Fruit fly (Drosophila melanogaster) whole organism, prepupa: Measurements from ENCODE around the gene Dok.

ENCODE experiments used
- Blimp-1 ChIP-seq: fragments of 200-800 bp; sonication (Bioruptor generic); optimal IDR thresholded peaks from 3 replicates; lab custom pipeline; 2017; ENCODE audit warnings: missing biosample characterization, missing genetic modification characterization, mild to moderate bottlenecking, moderate library complexity, missing genetic modification reagents
- CG10631 ChIP-seq: fragments of 200-800 bp; sonication (Bioruptor generic); optimal IDR thresholded peaks from 2 replicates; lab custom pipeline; 2016; ENCODE audit warnings: missing biosample characterization, missing genetic modification characterization
- CG11294 ChIP-seq: fragments of 200-800 bp; sonication (Bioruptor generic); IDR thresholded peaks from 2 replicates; pipeline ENCODE4 v1.3.6; 2022; ENCODE audit warnings: missing biosample characterization, missing genetic modification characterization
- CG11762 ChIP-seq: fragments of 200-800 bp; sonication (Bioruptor generic); optimal IDR thresholded peaks from 3 replicates; lab custom pipeline; 2016; ENCODE audit warnings: missing biosample characterization, missing genetic modification characterization; ENCODE audit not compliant: insufficient read depth
- CG11902 ChIP-seq: fragments of 200-800 bp; sonication (Bioruptor generic); optimal IDR thresholded peaks from 3 replicates; lab custom pipeline; 2016; ENCODE audit warnings: missing biosample characterization, missing genetic modification characterization
- CG1621 ChIP-seq: fragments of 200-800 bp; sonication (Bioruptor generic); optimal IDR thresholded peaks from 3 replicates; lab custom pipeline; 2018; ENCODE audit warnings: missing biosample characterization, mild to moderate bottlenecking, missing genetic modification characterization
- CG16779 ChIP-seq: fragments of 200-800 bp; sonication (Bioruptor generic); optimal IDR thresholded peaks from 3 replicates; lab custom pipeline; 2017; ENCODE audit warnings: missing biosample characterization, mild to moderate bottlenecking, missing genetic modification characterization
- CG3032 ChIP-seq: fragments of 200-800 bp; optimal IDR thresholded peaks from 2 replicates; lab custom pipeline; 2019; ENCODE audit warnings: missing biosample characterization, mild to moderate bottlenecking, missing genetic modification characterization, moderate library complexity
- CG31627 ChIP-seq: fragments of 200-800 bp; sonication (Bioruptor generic); optimal IDR thresholded peaks from 3 replicates; lab custom pipeline; 2016; ENCODE audit warnings: missing biosample characterization, missing genetic modification characterization
- CG34406 ChIP-seq: fragments of 200-800 bp; sonication (Bioruptor generic); optimal IDR thresholded peaks from 3 replicates; lab custom pipeline; 2016; ENCODE audit warnings: missing biosample characterization, missing genetic modification characterization
- CG3919 ChIP-seq: fragments of 200-800 bp; sonication (Bioruptor generic); optimal IDR thresholded peaks from 3 replicates; lab custom pipeline; 2016; ENCODE audit warnings: missing biosample characterization, missing genetic modification characterization
- CG4318 ChIP-seq: fragments of 200-800 bp; sonication (Bioruptor generic); optimal IDR thresholded peaks from 3 replicates; lab custom pipeline; 2017; ENCODE audit warnings: missing biosample characterization, mild to moderate bottlenecking, missing genetic modification characterization
- CG6163 ChIP-seq: fragments of 200-800 bp; sonication (Bioruptor generic); IDR thresholded peaks from 3 replicates; pipeline ENCODE4 v1.3.6; 2022; ENCODE audit warnings: missing biosample characterization, missing genetic modification characterization
- CG6276 ChIP-seq: fragments of 200-800 bp; sonication (Bioruptor generic); optimal IDR thresholded peaks from 2 replicates; lab custom pipeline; 2017; ENCODE audit warnings: missing biosample characterization, mild to moderate bottlenecking, missing genetic modification characterization
- CG6792 ChIP-seq: fragments of 200-800 bp; sonication (Bioruptor generic); optimal IDR thresholded peaks from 3 replicates; lab custom pipeline; 2016; ENCODE audit warnings: missing biosample characterization, missing genetic modification characterization
- CG6808 ChIP-seq: fragments of 200-800 bp; sonication (Bioruptor generic); optimal IDR thresholded peaks from 3 replicates; lab custom pipeline; 2017; ENCODE audit warnings: missing biosample characterization, missing genetic modification characterization, mild to moderate bottlenecking, moderate library complexity, missing genetic modification reagents
- CG6854 ChIP-seq: fragments of 200-800 bp; sonication (Bioruptor generic); optimal IDR thresholded peaks from 2 replicates; lab custom pipeline; 2017; ENCODE audit warnings: missing biosample characterization, mild to moderate bottlenecking, missing genetic modification characterization
- CG7368 ChIP-seq: fragments of 200-800 bp; sonication (Bioruptor generic); optimal IDR thresholded peaks from 3 replicates; lab custom pipeline; 2016; ENCODE audit warnings: missing biosample characterization, missing genetic modification characterization
- CG8119 ChIP-seq: fragments of 200-800 bp; sonication (Bioruptor generic); IDR thresholded peaks from 3 replicates; pipeline ENCODE4 v1.3.6; 2022; ENCODE audit warnings: missing biosample characterization, missing genetic modification characterization
- CG8319 ChIP-seq: fragments of 200-800 bp; sonication (Bioruptor generic); optimal IDR thresholded peaks from 3 replicates; lab custom pipeline; 2016; ENCODE audit warnings: missing biosample characterization, missing genetic modification characterization
- Eip75B ChIP-seq: fragments of 200-800 bp; sonication (Bioruptor generic); optimal IDR thresholded peaks from 3 replicates; lab custom pipeline; 2016; ENCODE audit warnings: missing biosample characterization, missing genetic modification characterization
- Eip78C ChIP-seq: fragments of 200-800 bp; sonication (Bioruptor generic); peaks from one replicate; lab custom pipeline; 2016; ENCODE audit warnings: missing biosample characterization, missing genetic modification characterization
- Eip93F ChIP-seq: fragments of 200-800 bp; sonication (Bioruptor generic); optimal IDR thresholded peaks from 2 replicates; lab custom pipeline; 2016; ENCODE audit warnings: missing biosample characterization, mild to moderate bottlenecking, missing genetic modification characterization
- Ets21C ChIP-seq: fragments of 200-800 bp; sonication (Bioruptor generic); optimal IDR thresholded peaks from 3 replicates; lab custom pipeline; 2016; ENCODE audit warnings: missing biosample characterization, missing genetic modification characterization
- Gug ChIP-seq: fragments of 200-800 bp; sonication (Bioruptor generic); IDR thresholded peaks from 2 replicates; pipeline ENCODE4 v1.3.6; 2022; ENCODE audit warnings: missing biosample characterization, missing genetic modification characterization
- Hr38 ChIP-seq: sonication (Bioruptor generic); optimal IDR thresholded peaks from 2 replicates; lab custom pipeline; 2016; ENCODE audit warnings: missing biosample characterization, missing genetic modification characterization
- Hr4 ChIP-seq: fragments of 200-800 bp; sonication (Bioruptor generic); optimal IDR thresholded peaks from 3 replicates; lab custom pipeline; 2016; ENCODE audit warnings: missing biosample characterization, missing genetic modification characterization
- Lpt ChIP-seq: fragments of 200-800 bp; sonication (Bioruptor generic); optimal IDR thresholded peaks from 3 replicates; lab custom pipeline; 2016; ENCODE audit warnings: missing biosample characterization, missing genetic modification characterization
- Met ChIP-seq: fragments of 200-800 bp; sonication (Bioruptor generic); optimal IDR thresholded peaks from 3 replicates; lab custom pipeline; 2016; ENCODE audit warnings: missing biosample characterization, missing genetic modification characterization
- Smox ChIP-seq: fragments of 200-800 bp; sonication (Bioruptor generic); optimal IDR thresholded peaks from 3 replicates; lab custom pipeline; 2016; ENCODE audit warnings: missing biosample characterization, missing genetic modification characterization
- Sox102F ChIP-seq: fragments of 200-800 bp; sonication (Bioruptor generic); optimal IDR thresholded peaks from 2 replicates; lab custom pipeline; 2016; ENCODE audit warnings: missing biosample characterization, mild to moderate bottlenecking, missing genetic modification characterization
- Sox15 ChIP-seq: fragments of 200-800 bp; sonication (Bioruptor generic); optimal IDR thresholded peaks from 3 replicates; lab custom pipeline; 2016; ENCODE audit warnings: missing biosample characterization, missing genetic modification characterization
- acj6 ChIP-seq: fragments of 200-800 bp; sonication (Bioruptor generic); optimal IDR thresholded peaks from 3 replicates; lab custom pipeline; 2016; ENCODE audit warnings: missing biosample characterization, missing genetic modification characterization
- cyc ChIP-seq: fragments of 200-800 bp; sonication (Bioruptor generic); optimal IDR thresholded peaks from 3 replicates; lab custom pipeline; 2016; ENCODE audit warnings: missing biosample characterization, missing genetic modification characterization
- dac ChIP-seq: fragments of 200-800 bp; sonication (Bioruptor generic); optimal IDR thresholded peaks from 2 replicates; lab custom pipeline; 2017; ENCODE audit warnings: missing biosample characterization, mild to moderate bottlenecking, missing genetic modification characterization
- eg ChIP-seq: fragments of 200-800 bp; sonication (Bioruptor generic); IDR thresholded peaks from 3 replicates; pipeline ENCODE4 v1.3.6; 2022; ENCODE audit warnings: missing biosample characterization, missing genetic modification characterization
- fd59A ChIP-seq: fragments of 200-800 bp; sonication (Bioruptor generic); optimal IDR thresholded peaks from 2 replicates; lab custom pipeline; 2017; ENCODE audit warnings: missing biosample characterization, mild to moderate bottlenecking, missing genetic modification characterization, missing genetic modification reagents
- fd85E ChIP-seq: fragments of 200-800 bp; sonication (Bioruptor generic); optimal IDR thresholded peaks from 3 replicates; lab custom pipeline; 2016; ENCODE audit warnings: missing biosample characterization, missing genetic modification characterization
- lz ChIP-seq: fragments of 200-800 bp; sonication (Bioruptor generic); optimal IDR thresholded peaks from 3 replicates; lab custom pipeline; 2016; ENCODE audit warnings: missing biosample characterization, missing genetic modification characterization
- net ChIP-seq: fragments of 200-800 bp; sonication (Bioruptor generic); optimal IDR thresholded peaks from 3 replicates; lab custom pipeline; 2016; ENCODE audit warnings: missing biosample characterization, missing genetic modification characterization
- pdm3 ChIP-seq: fragments of 200-800 bp; sonication (Bioruptor generic); optimal IDR thresholded peaks from 3 replicates; lab custom pipeline; 2016; ENCODE audit warnings: missing biosample characterization, missing genetic modification characterization
- spab ChIP-seq: fragments of 200-800 bp; sonication (Bioruptor generic); optimal IDR thresholded peaks from 2 replicates; lab custom pipeline; 2017; ENCODE audit warnings: missing biosample characterization, mild to moderate bottlenecking, missing genetic modification characterization, missing genetic modification reagents
- ss ChIP-seq, 2 experiments: fragments of 200-800 bp; sonication (Bioruptor generic); optimal IDR thresholded peaks; 2 replicates in 1 of 2; 3 replicates in 1 of 2; lab custom pipeline; 2017 to 2018; ENCODE audit warnings: mild to moderate bottlenecking in 2 of 2, missing biosample characterization in 2 of 2, missing genetic modification characterization in 2 of 2, moderate library complexity in 1 of 2
- svp ChIP-seq: fragments of 200-800 bp; sonication (Bioruptor generic); peaks from one replicate; lab custom pipeline; 2016; ENCODE audit warnings: missing biosample characterization, missing genetic modification characterization
- topi ChIP-seq: fragments of 200-800 bp; sonication (Bioruptor generic); optimal IDR thresholded peaks from 3 replicates; lab custom pipeline; 2016; ENCODE audit warnings: missing biosample characterization, missing genetic modification characterization

Gene Dok

DNA sequence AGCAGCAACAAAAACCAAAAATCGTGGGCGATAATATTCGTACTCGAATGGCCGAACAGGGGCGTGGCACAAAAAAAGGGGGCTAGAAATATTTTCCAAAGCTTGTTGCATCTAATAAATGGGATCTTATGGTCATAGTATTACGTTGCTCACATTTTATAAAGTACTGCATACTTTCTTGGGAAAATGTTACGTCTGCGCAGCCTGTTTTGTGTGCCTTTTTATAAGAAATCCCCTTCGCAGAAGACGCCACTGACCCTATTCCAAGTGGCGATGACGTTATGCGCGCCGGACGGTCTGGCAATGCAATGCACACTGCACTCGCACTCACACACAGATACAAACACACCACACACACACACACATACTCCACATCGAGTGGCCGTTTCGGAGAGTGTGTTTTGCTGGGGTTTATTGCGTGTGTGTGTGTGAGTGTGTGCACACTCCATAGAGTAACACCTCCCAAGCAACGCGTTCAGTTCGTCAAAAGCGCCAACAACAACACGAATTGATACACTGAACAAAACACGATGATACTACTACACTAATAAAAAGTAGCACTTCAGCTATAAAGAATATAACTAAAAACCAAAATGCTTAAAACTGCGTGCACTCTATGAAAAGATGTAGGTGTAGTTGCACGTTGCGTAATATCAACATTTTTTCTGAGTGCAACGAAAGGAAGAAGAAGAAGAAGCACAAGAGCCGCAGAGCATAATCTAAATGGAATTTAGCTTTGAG is 30.7 kb upstream of the Dok start (continued):
- TF ChIP-seq Eip93F (GFP tag; lab: Kevin White, UChicago): peak; percentile 33
- peak; percentile 94 for TF ChIP-seq CG6163 (GFP tag; lab: Robert Waterston, UW)
- peak; percentile 80 for TF ChIP-seq CG6276 (GFP tag; lab: Kevin White, UChicago)
- TF ChIP-seq CG16779 (tag; lab: Kevin White, UChicago): peak; percentile 68
- peak; percentile 71 for TF ChIP-seq spab (GFP tag; lab: Kevin White, UChicago)
- peak; percentile 79 for TF ChIP-seq Eip75B
- TF ChIP-seq Lpt (GFP tag; lab: Kevin White, UChicago): peak; percentile 81
- peak; percentile 85 for TF ChIP-seq topi
- TF ChIP-seq CG8319: peak; percentile 73
- TF ChIP-seq Sox15 (GFP tag; lab: Kevin White, UChicago): peak; percentile 81
- TF ChIP-seq ss (GFP tag; optimal IDR thresholded peaks at IDR 0.05; lab: Kevin White, UChicago): peak; percentile 80 to 87
- TF ChIP-seq CG11762 (GFP tag; lab: Kevin White, UChicago): peak; percentile 72
- peak; percentile 80 for TF ChIP-seq CG11294 (GFP tag; lab: Robert Waterston, UW)
- peak; percentile 82 for TF ChIP-seq CG7368 (GFP tag; lab: Kevin White, UChicago)
- peak; percentile 87 for TF ChIP-seq cyc (GFP tag; lab: Kevin White, UChicago)
- TF ChIP-seq eg (GFP tag; lab: Robert Waterston, UW): peak; percentile 93
- peak; percentile 82 for TF ChIP-seq lz (GFP tag; lab: Kevin White, UChicago)
- TF ChIP-seq CG3919 (GFP tag; lab: Kevin White, UChicago): peak; percentile 86
- no peak for TF ChIP-seq Hr38
- peak; percentile 85 for TF ChIP-seq CG1621 (tag; lab: Kevin White, UChicago)
- TF ChIP-seq Blimp-1 (GFP tag; lab: Kevin White, UChicago): peak; percentile 63

- peak; percentile 85 for TF ChIP-seq Smox
- peak; percentile 55 for TF ChIP-seq dac (GFP tag; lab: Kevin White, UChicago)
- no peak for TF ChIP-seq fd85E (GFP tag; lab: Kevin White, UChicago)
- TF ChIP-seq CG6808: peak; percentile 91
- TF ChIP-seq net (GFP tag; lab: Kevin White, UChicago): peak; percentile 82
- peak; percentile 95 for TF ChIP-seq CG8119 (GFP tag; lab: Robert Waterston, UW)
- TF ChIP-seq Hr4: peak; percentile 71
- peak; percentile 80 for TF ChIP-seq lz (GFP tag; lab: Kevin White, UChicago)
- peak; percentile 91 for TF ChIP-seq CG34406 (GFP tag; lab: Kevin White, UChicago)
- TF ChIP-seq Eip93F (GFP tag; lab: Kevin White, UChicago): peak; percentile 76
- TF ChIP-seq Eip78C (GFP tag; lab: Kevin White, UChicago): peak; percentile 98
- peak; percentile 87 for TF ChIP-seq Met (GFP tag; lab: Kevin White, UChicago)
- TF ChIP-seq CG6163 (GFP tag; lab: Robert Waterston, UW): peak; percentile 90
- TF ChIP-seq Ets21C (GFP tag; lab: Kevin White, UChicago): peak; percentile 54
- peak; percentile 70 for TF ChIP-seq CG31627 (GFP tag; lab: Kevin White, UChicago)
- TF ChIP-seq CG11902: peak; percentile 75
- peak; percentile 66 for TF ChIP-seq Sox15 (GFP tag; lab: Kevin White, UChicago)
- TF ChIP-seq CG3032: peak; percentile 93
- TF ChIP-seq CG7368 (GFP tag; lab: Kevin White, UChicago): peak; percentile 69
- TF ChIP-seq Gug: peak; percentile 84
- TF ChIP-seq CG10631 (GFP tag; lab: Kevin White, UChicago): peak; percentile 83
- TF ChIP-seq svp (GFP tag; lab: Kevin White, UChicago): peak; percentile 92
- TF ChIP-seq cyc (GFP tag; lab: Kevin White, UChicago): peak; percentile 73
- peak; percentile 80 for TF ChIP-seq Sox102F (GFP tag; lab: Kevin White, UChicago)
- peak; percentile 92 to 93 for TF ChIP-seq ss (GFP tag; optimal IDR thresholded peaks at IDR 0.05; lab: Kevin White, UChicago)
- TF ChIP-seq CG6854 (GFP tag; lab: Kevin White, UChicago): peak; percentile 92
- TF ChIP-seq CG6276 (GFP tag; lab: Kevin White, UChicago): peak; percentile 92
- peak; percentile 73 for TF ChIP-seq CG11294 (GFP tag; lab: Robert Waterston, UW)
- peak; percentile 55 for TF ChIP-seq Eip75B
- peak; percentile 85 for TF ChIP-seq CG6792 (GFP tag; lab: Kevin White, UChicago)
- TF ChIP-seq topi: peak; percentile 88
- peak; percentile 71 for TF ChIP-seq Lpt (GFP tag; lab: Kevin White, UChicago)
- peak; percentile 86 for TF ChIP-seq acj6 (GFP tag; lab: Kevin White, UChicago)
- peak; percentile 69 for TF ChIP-seq CG8319
- peak; percentile 81 for TF ChIP-seq CG4318
- TF ChIP-seq spab (GFP tag; lab: Kevin White, UChicago): peak; percentile 87
- TF ChIP-seq Hr38: no peak
- peak; percentile 86 for TF ChIP-seq fd59A
- peak; percentile 83 for TF ChIP-seq pdm3
Observed at dm6 chrX:7293874-7294559, 30.0 kb upstream of the Dok start.
